Fruit fly (Drosophila melanogaster): ENCODE measurements around the gene CG5114.

CG5114 gene

DNA sequence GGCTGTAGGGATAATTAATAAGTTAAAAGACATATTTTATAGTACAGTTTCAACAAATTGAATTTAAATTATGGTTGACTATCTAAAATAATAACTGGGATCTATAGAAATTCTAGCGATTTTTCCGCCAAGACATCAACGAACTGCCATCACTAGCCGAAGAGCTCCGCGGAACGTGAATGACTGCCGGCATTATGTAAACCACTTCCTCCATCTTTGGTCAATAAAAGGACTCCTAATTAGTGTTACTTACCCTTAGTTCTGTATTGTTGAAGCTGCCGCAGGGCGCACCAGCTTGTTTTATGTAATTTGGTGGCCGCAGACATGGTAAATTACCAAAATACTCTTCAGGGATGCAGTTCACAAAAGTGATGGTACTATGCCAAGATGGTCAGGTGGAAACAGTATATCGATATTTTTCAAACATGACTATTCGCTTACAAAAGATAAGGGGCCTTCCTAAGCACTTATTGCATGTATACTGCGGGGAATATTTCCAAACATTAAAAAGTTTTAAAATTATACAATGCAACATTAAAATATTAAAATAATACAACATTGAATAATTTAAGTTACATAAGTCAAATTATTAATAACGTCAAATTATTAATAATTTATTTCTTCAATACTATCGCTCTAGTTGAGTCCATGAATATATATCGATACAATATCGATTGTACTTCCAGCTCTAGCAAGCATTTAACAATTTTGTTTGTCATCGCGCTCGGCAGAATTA lies 16.8 kb downstream of the CG5114 start, which contains the start of the genes mRpL39 and Prosbeta2 (continued):
- TF ChIP-seq dmrt11E (tag; optimal IDR thresholded peaks at IDR 0.05) = no peak
- TF ChIP-seq CG4820 (GFP tag; optimal IDR thresholded peaks at IDR 0.05) = peak; percentile 29
- no peak for TF ChIP-seq caup (GFP tag; optimal IDR thresholded peaks at IDR 0.05; ENCODE audit: severe bottlenecking)
- no peak for TF ChIP-seq dimm (GFP tag; IDR thresholded peaks at IDR 0.05)
- TF ChIP-seq CG2202 (tag; optimal IDR thresholded peaks at IDR 0.05) = no peak
- no peak for TF ChIP-seq nmo (GFP tag; optimal IDR thresholded peaks at IDR 0.05)
- TF ChIP-seq HLHmδ (GFP tag; optimal IDR thresholded peaks at IDR 0.05) = no peak
- no peak for TF ChIP-seq tio (GFP tag; optimal IDR thresholded peaks at IDR 0.05)
- TF ChIP-seq CG10565 (GFP tag; optimal IDR thresholded peaks at IDR 0.05) = no peak
- peak; percentile 93 for TF ChIP-seq CG2129 (GFP tag; IDR thresholded peaks at IDR 0.05; ENCODE audit: partially characterized antibody)
- TF ChIP-seq Kr (GFP tag; optimal IDR thresholded peaks at IDR 0.05) = no peak
- no peak for TF ChIP-seq CG2678 (tag; optimal IDR thresholded peaks at IDR 0.05)
- TF ChIP-seq CG7786 (GFP tag; optimal IDR thresholded peaks at IDR 0.05) = no peak
- TF ChIP-seq run (tag; optimal IDR thresholded peaks at IDR 0.05) = no peak
- TF ChIP-seq mam (GFP tag; optimal IDR thresholded peaks at IDR 0.05) = no peak
- TF ChIP-seq pzg (GFP tag; optimal IDR thresholded peaks at IDR 0.05) = peak; percentile 35
- TF ChIP-seq CG10462 (GFP tag; optimal IDR thresholded peaks at IDR 0.05) = no peak
- TF ChIP-seq CG15514 (GFP tag; optimal IDR thresholded peaks at IDR 0.05) = peak; percentile 73
- no peak for TF ChIP-seq CG1602 (GFP tag; optimal IDR thresholded peaks at IDR 0.05)
- TF ChIP-seq CG6813 (GFP tag; optimal IDR thresholded peaks at IDR 0.05) = no peak
- TF ChIP-seq GATAe (GFP tag; conservative IDR thresholded peaks at IDR 0.05) = no peak
- peak; percentile 87 for TF ChIP-seq CG17361 (GFP tag; IDR thresholded peaks at IDR 0.05)
- TF ChIP-seq CG1832 (GFP tag; optimal IDR thresholded peaks at IDR 0.05) = no peak
- no peak for TF ChIP-seq NK7.1 (GFP tag; optimal IDR thresholded peaks at IDR 0.05)
- no peak for TF ChIP-seq Oaz (GFP tag; IDR thresholded peaks at IDR 0.05)
- TF ChIP-seq CG11696 (GFP tag; IDR thresholded peaks at IDR 0.05) = peak; percentile 42; the same call in 1 of the 2 replicates
- peak; percentile 60 for TF ChIP-seq Six4 (GFP tag; optimal IDR thresholded peaks at IDR 0.05)
- TF ChIP-seq CG12071 (GFP tag; optimal IDR thresholded peaks at IDR 0.05) = no peak
- no peak for TF ChIP-seq Side (GFP tag; optimal IDR thresholded peaks at IDR 0.05)
- TF ChIP-seq CG4617 (GFP tag; optimal IDR thresholded peaks at IDR 0.05; ENCODE audit: borderline replicate concordance) = no peak
- no peak for TF ChIP-seq eve (GFP tag; optimal IDR thresholded peaks at IDR 0.05)
- TF ChIP-seq CG2712 (tag; optimal IDR thresholded peaks at IDR 0.05) = peak; percentile 84
- TF ChIP-seq Dbx (GFP tag; IDR thresholded peaks at IDR 0.05) = peak; percentile 82
- TF ChIP-seq CG16813 (GFP tag; IDR thresholded peaks at IDR 0.05; ENCODE audit: partially characterized antibody) = peak; percentile 94
- TF ChIP-seq usp (GFP tag; optimal IDR thresholded peaks at IDR 0.05) = no peak
- TF ChIP-seq Ptx1 (GFP tag; IDR thresholded peaks at IDR 0.05) = peak; percentile 81
- TF ChIP-seq CG6765 (GFP tag; optimal IDR thresholded peaks at IDR 0.05) = no peak
- no peak for TF ChIP-seq sr (GFP tag; IDR thresholded peaks at IDR 0.05)
- TF ChIP-seq seq (GFP tag; IDR thresholded peaks at IDR 0.05) = no peak
- TF ChIP-seq cg (GFP tag; optimal IDR thresholded peaks at IDR 0.05) = no peak
- peak; percentile 24 for TF ChIP-seq Dek (tag; optimal IDR thresholded peaks at IDR 0.05)
- TF ChIP-seq sug (tag; optimal IDR thresholded peaks at IDR 0.05) = no peak
- no peak for TF ChIP-seq Oli (tag; optimal IDR thresholded peaks at IDR 0.05)
- no peak for TF ChIP-seq Hr3 (GFP tag; optimal IDR thresholded peaks at IDR 0.05)
- TF ChIP-seq CG32532 (GFP tag; IDR thresholded peaks at IDR 0.05) = peak; percentile 79
- peak; percentile 40 for TF ChIP-seq CG10654 (GFP tag; optimal IDR thresholded peaks at IDR 0.05)
- TF ChIP-seq Ets65A (GFP tag) = peak; percentile 28
- no peak for TF ChIP-seq CG5953 (GFP tag; IDR thresholded peaks at IDR 0.05)
- TF ChIP-seq CG2116 (GFP tag; optimal IDR thresholded peaks at IDR 0.05) = peak; percentile 46
- TF ChIP-seq H15 (GFP tag; IDR thresholded peaks at IDR 0.05) = 0 out of 3 replicates have a peak, but pooled peaks have one; percentile 19

All from whole organism, embryonic.